Worm (Caenorhabditis elegans) whole organism, early embryonic: ENCODE measurements around the gene T28A8.6.

ENCODE experiments used
- B0310.2 ChIP-seq: sonication (generic microtip); optimal IDR thresholded peaks from 2 replicates; lab custom pipeline; 2016; ENCODE audit warnings: mild to moderate bottlenecking, missing genetic modification characterization, missing compliant biosample characterization
- F13C5.2 ChIP-seq: sonication (generic microtip); optimal IDR thresholded peaks from 2 replicates; lab custom pipeline; 2017; ENCODE audit warnings: mild to moderate bottlenecking, missing genetic modification characterization, inconsistent platforms, missing compliant biosample characterization
- aly-1 ChIP-seq: sonication (generic microtip); optimal IDR thresholded peaks from 2 replicates; lab custom pipeline; 2016; ENCODE audit warnings: missing genetic modification characterization, missing compliant biosample characterization
- ama-1 ChIP-seq: fragments of 150-350 bp; optimal IDR thresholded peaks from 2 replicates; lab custom pipeline; 2014
- ceh-13 ChIP-seq: fragments of 200-800 bp; sonication (Bioruptor generic); optimal IDR thresholded peaks from 2 replicates; lab custom pipeline; 2018; ENCODE audit warnings: mild to moderate bottlenecking, missing genetic modification characterization, missing compliant biosample characterization
- ceh-36 ChIP-seq: sonication (generic microtip); optimal IDR thresholded peaks from 2 replicates; lab custom pipeline; 2016; ENCODE audit warnings: missing genetic modification characterization, inconsistent platforms, missing compliant biosample characterization
- ets-7 ChIP-seq: sonication (generic microtip); optimal IDR thresholded peaks from 2 replicates; lab custom pipeline; 2016; ENCODE audit warnings: missing genotype, missing genetic modification characterization, missing compliant biosample characterization
- flt-1 ChIP-seq: fragments of 200-800 bp; sonication (Bioruptor generic); IDR thresholded peaks from 2 replicates; pipeline ENCODE4 v1.3.6; 2022; ENCODE audit warnings: missing genetic modification characterization, missing compliant biosample characterization
- hmbx-1 ChIP-seq: sonication (generic microtip); optimal IDR thresholded peaks from 2 replicates; lab custom pipeline; 2016; ENCODE audit warnings: mild to moderate bottlenecking, missing genetic modification characterization, missing compliant biosample characterization
- hmg-4 ChIP-seq: fragments of 200-800 bp; sonication (Bioruptor generic); optimal IDR thresholded peaks from 2 replicates; lab custom pipeline; 2018; ENCODE audit warnings: mild to moderate bottlenecking, missing genetic modification characterization, missing compliant biosample characterization
- hnd-1 ChIP-seq: sonication (generic microtip); optimal IDR thresholded peaks from 2 replicates; lab custom pipeline; 2016; ENCODE audit warnings: missing genetic modification characterization, missing compliant biosample characterization
- pes-1 ChIP-seq: fragments of 200-800 bp; sonication (Bioruptor generic); IDR thresholded peaks from 2 replicates; pipeline ENCODE4 v1.3.6; 2022; ENCODE audit warnings: missing genetic modification reagents, missing genetic modification characterization, missing compliant biosample characterization
- scrt-1 ChIP-seq: fragments of 200-800 bp; sonication (Bioruptor generic); IDR thresholded peaks from 2 replicates; pipeline ENCODE4 v1.3.6; 2022; ENCODE audit warnings: missing genetic modification characterization, missing compliant biosample characterization
- sea-1 ChIP-seq: fragments of 200-800 bp; sonication (Bioruptor generic); conservative IDR thresholded peaks from 2 replicates; pipeline ENCODE4 v1.3.6; 2022; ENCODE audit warnings: missing genetic modification characterization, missing compliant biosample characterization
- tbx-11 ChIP-seq: fragments of 200-800 bp; sonication (Bioruptor generic); IDR thresholded peaks from 2 replicates; pipeline ENCODE4 v1.3.6; 2022; ENCODE audit warnings: missing genetic modification characterization, missing compliant biosample characterization
- tbx-37 ChIP-seq: fragments of 200-800 bp; sonication (Bioruptor generic); conservative IDR thresholded peaks from 2 replicates; pipeline ENCODE4 v1.3.6; 2022; ENCODE audit warnings: missing genetic modification reagents, missing genetic modification characterization, missing compliant biosample characterization
- tra-4 ChIP-seq: sonication (generic microtip); optimal IDR thresholded peaks from 2 replicates; lab custom pipeline; 2017; ENCODE audit warnings: missing genetic modification characterization, missing compliant biosample characterization

The T28A8.6 gene

DNA sequence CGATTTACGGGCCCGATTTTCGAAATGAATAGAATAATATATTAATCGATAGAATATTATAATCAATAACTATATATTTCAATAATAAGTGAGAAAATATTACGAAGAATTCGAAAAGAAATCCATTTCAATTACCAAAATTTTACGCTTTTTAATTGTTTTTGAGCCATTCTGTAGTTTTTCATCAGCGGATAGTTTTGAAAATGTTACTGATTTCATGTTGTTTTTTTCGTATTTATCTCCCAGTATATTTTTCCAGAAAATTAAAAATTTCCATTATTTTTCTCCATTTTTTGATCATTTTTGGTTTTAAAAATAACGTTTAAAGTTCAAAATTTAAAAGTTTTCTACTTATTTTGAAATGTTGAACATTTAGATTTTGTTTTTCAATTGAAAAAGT is 6.7 kb downstream of the T28A8.6 start, which contains the start of gene T28A8.3:
TSS of gene T28A8.3 (plus strand) at position 301 of the 400 bp plus-strand sequence.
- TF ChIP-seq hmbx-1 = no peak
- no peak for TF ChIP-seq ceh-36 (tag; lab: Kevin White, UChicago)
- TF ChIP-seq scrt-1 = no peak
- TF ChIP-seq pes-1 = no peak
- no peak for TF ChIP-seq ets-7 (tag; lab: Kevin White, UChicago)
- no peak for TF ChIP-seq aly-1
- no peak for TF ChIP-seq hmg-4 (GFP tag; lab: Kevin White, UChicago)
- no peak for TF ChIP-seq ama-1 (lab: Kevin White, UChicago)
- TF ChIP-seq flt-1 = no peak
- TF ChIP-seq tbx-11 = no peak
- TF ChIP-seq ceh-13 = no peak
- TF ChIP-seq hnd-1 (tag; lab: Kevin White, UChicago) = no peak
- TF ChIP-seq B0310.2 = no peak
- TF ChIP-seq sea-1 = no peak
- TF ChIP-seq tbx-37 = no peak
- no peak for TF ChIP-seq tra-4 (tag; lab: Kevin White, UChicago)
- no peak for TF ChIP-seq F13C5.2 (tag; lab: Kevin White, UChicago)

DNA sequence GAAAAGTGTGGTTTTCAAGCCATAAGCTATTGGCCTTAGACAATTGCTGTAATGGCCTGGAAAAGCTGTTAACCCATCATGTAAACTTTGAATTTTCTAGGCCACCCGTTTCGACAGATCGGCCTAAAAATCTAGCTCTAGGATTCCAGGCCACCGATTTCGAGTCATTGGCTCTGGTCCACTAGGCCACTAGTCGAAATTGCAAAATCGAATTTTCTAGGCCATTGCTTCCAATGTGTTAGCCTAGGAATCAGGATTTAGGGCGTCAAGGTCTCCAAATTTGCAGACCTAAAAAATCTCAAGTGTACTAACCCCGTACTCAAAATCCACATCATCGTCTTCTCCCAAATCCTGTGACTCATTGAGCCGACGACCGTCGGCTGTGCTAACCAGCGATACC is 11.8 kb downstream of the T28A8.6 start:
- TF ChIP-seq sea-1 (no peak), ceh-36 (tag; lab: Kevin White, UChicago) (no peak), scrt-1 (no peak)

DNA sequence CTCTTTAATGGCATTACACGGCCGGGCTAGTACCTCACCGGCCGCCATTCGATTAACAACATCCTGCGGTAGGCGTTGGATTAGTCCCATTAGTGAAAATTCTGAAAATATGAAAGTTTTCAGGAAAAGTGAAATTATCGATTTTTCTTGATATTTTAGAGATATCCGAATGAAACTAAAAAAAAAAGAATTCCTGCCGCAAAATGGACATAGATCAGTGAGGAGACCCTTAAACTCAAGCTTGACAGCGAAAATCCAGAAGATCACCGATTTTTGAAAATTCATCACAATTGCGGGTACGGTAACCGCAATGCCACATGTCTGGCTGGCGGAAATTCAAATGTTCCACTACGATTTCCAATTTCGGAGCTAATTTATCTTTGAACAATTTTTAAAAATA is 15.5 kb downstream of the T28A8.6 start, which contains the start of gene mlh-1:
TSS of gene mlh-1 (minus strand) at position 101 of the 400 bp plus-strand sequence.
- no peak for TF ChIP-seq tbx-11
- no peak for TF ChIP-seq F13C5.2 (tag; lab: Kevin White, UChicago)

DNA sequence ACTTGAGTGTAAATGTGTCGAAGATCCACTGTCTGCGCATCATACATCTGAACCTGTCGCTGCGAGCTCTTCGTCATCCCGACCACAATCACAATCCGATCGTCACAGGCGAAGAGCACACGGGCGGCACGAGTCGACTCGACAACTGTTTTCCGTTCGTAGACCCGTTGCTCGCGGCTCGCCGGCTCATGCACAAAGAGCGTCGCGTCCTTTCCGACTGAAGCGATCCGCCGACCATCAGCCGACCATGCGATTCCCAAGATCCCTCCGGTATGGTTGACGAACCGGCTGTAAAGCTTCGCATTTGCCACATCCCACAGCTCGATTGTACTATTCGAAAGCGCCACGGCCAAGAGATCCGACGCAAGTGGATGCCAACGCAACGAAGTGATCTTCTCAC is 19.4 kb downstream of the T28A8.6 start:
- TF ChIP-seq F13C5.2 (tag; lab: Kevin White, UChicago) (no peak), ets-7 (tag; lab: Kevin White, UChicago) (no peak), flt-1 (no peak), hmg-4 (GFP tag; lab: Kevin White, UChicago) (no peak), hnd-1 (tag; lab: Kevin White, UChicago) (no peak), scrt-1 (no peak), pes-1 (no peak), hmbx-1 (no peak), sea-1 (no peak), tbx-37 (no peak), tbx-11 (no peak), ama-1 (lab: Kevin White, UChicago) (no peak), ceh-36 (tag; lab: Kevin White, UChicago) (no peak)

DNA sequence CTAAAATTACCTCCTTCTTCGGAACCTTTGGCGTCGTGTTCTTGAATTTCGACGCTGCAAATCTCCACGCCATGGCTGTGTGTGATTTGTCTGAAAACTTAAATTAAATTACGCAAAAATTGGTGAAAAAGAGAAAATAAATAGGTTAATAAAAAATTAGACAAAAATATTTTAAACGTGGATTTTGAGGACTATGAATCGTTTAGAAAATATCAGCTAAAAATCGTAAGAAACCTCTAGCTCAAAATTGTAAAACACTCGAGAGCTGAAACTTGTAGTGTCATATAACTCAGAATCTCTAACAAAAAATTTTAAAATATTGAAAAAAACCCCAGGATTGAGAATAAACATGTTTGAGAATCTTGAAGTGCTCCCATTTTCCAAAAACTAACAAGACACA is 25.0 kb downstream of the T28A8.6 start, which contains the start of gene pod-1:
TSS of gene pod-1 (minus strand) at position 101 of the 400 bp plus-strand sequence.
- TF ChIP-seq ceh-36 (tag; lab: Kevin White, UChicago) (no peak), hnd-1 (tag; lab: Kevin White, UChicago) (no peak)

DNA sequence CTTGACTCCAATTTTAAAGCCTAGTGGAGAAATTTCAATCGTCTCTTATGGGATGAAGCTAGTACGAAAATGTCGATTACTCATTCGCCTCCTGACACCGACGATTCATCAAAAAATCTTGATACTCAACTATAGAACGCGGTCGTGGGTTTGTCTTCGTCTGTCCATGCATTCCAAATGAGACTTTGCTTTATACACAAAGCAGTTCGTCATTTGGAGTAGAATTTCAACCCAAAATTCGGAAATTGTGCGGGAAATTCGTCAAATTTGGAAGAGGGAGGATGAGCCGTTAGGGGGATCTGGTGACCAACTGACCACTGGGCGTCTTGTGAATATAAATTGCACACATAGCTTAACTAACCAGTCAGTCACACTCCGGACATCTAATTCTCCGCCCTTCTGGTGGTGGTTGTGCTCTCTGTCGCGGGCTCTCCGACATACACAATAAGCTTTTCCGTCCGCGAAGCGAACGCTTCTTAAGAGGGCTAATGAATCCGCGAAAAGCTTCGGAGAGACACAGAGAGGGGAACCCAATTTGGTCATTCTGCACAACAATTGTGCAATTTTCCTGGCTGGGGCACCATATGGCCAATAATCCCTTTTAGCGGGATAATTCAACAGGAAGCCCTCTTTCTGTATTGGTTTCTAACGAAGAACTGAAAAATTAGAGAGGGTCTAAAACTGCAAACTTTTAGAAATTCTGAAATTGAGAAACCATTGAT is 26.3 kb downstream of the T28A8.6 start:
- TF ChIP-seq pes-1 (no peak), tra-4 (tag; lab: Kevin White, UChicago) (no peak), F13C5.2 (tag; lab: Kevin White, UChicago) (no peak), ets-7 (tag; lab: Kevin White, UChicago) (no peak), tbx-37 (no peak), ama-1 (lab: Kevin White, UChicago) (no peak), aly-1 (no peak), sea-1 (no peak), tbx-11 (no peak), ceh-36 (tag; lab: Kevin White, UChicago) (no peak), scrt-1 (no peak), flt-1 (no peak), hmbx-1 (no peak), B0310.2 (no peak)

DNA sequence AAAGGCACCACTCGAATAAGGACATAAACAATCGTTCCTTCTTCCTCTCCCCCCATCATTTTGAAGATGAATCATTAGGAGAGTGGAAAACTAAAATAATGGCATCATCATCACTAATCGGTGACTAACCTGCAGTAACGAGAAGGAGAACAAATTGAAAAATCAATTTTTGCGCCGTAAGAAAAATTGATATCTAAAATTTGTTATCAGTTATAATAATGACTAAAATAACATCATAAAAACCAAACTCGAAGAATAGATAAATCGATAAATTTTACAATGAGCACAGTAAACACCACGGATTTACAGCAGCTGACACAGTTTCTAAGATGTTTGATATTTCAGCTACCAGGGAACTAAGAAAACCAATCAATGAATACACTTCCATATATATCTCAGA is 27.2 kb downstream of the T28A8.6 start:
- no peak for TF ChIP-seq F13C5.2 (tag; lab: Kevin White, UChicago)
- TF ChIP-seq tra-4 (tag; lab: Kevin White, UChicago) = no peak
- TF ChIP-seq flt-1 = no peak
- no peak for TF ChIP-seq sea-1
- TF ChIP-seq hnd-1 (tag; lab: Kevin White, UChicago) = no peak
- TF ChIP-seq pes-1 = no peak
- no peak for TF ChIP-seq hmbx-1

DNA sequence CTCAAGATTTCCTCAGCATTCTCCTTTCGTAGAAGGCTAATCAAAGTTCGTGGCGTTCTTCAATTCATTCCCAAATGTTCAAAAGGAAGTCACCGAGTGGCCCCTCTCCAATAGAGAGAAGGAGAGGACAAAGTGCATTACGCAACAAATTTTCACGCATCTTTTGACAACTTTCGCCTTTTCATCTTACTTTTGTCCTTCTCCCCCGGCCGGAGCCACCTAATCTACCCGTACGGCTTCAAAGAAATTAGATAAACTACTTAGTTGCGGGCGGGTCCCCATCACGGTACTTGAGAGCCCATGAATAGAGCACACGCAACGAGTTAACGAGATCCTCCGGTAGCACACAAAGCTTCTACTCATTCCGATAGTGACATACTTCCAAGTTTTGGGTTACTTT is 27.7 kb downstream of the T28A8.6 start:
- TF ChIP-seq F13C5.2 (tag; lab: Kevin White, UChicago) (no peak), aly-1 (no peak), ceh-13 (no peak), scrt-1 (no peak), ceh-36 (tag; lab: Kevin White, UChicago) (no peak), flt-1 (no peak)

DNA sequence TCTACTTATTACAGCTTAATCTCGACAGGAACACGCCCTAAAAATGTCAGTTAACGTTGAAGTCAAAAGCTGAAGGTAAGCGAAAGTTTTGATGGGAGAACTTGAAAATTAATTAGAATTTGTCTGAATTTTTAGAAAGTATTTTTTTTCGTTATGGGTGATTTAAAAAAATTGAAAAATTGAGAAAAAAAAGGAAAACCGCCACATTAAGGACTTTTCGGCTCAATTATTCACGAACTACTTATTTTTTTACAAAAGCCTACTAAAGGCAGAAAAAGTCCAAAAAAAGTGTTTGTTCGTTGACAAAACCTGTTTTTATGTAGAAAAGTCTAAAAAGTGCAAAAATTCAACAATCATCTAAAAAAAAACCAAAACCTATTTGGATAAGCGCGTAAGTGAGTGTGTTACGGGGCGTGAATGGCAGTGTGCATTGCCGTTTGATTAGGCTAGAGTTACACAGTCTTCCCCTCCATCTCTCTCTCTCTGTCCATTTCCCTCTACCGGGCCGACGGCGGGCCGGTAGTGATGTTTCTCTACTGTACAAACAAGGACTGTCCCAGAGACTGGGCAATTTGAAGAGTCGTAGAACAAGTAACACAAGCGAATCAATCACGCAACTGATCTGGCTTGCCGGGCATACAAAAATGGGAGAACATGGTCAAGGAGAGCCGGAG is 28.6 kb downstream of the T28A8.6 start, which contains the start of gene lron-13:
TSS of gene lron-13 (plus strand) at position 15 of the 674 bp plus-strand sequence.
- TF ChIP-seq hmg-4 (GFP tag; lab: Kevin White, UChicago) = peak; percentile 34
- no peak for TF ChIP-seq hmbx-1
- TF ChIP-seq ama-1 (lab: Kevin White, UChicago) = no peak
- TF ChIP-seq pes-1 = no peak
